Fruit fly (Drosophila melanogaster) whole organism, embryonic: ENCODE data around the gene TfIIS.
A peak's percentile ranks its signal among the peaks of the same experiment; 100 is the strongest.

Source experiments
- Antp ChIP-seq: fragments of 200-800 bp; sonication (Bioruptor generic); optimal IDR thresholded peaks from 3 replicates; lab custom pipeline; 2016; ENCODE audit warnings: missing biosample characterization, missing genetic modification characterization
- Atf-2 ChIP-seq: fragments of 200-800 bp; sonication (Bioruptor generic); optimal IDR thresholded peaks from 2 replicates; lab custom pipeline; 2016; ENCODE audit warnings: missing biosample characterization, missing genetic modification characterization
- Atf6 ChIP-seq: fragments of 200-800 bp; sonication (Bioruptor generic); IDR thresholded peaks from 2 replicates; pipeline ENCODE4 v1.3.6; 2022; ENCODE audit warnings: missing biosample characterization, missing genetic modification characterization
- Awh ChIP-seq: fragments of 200-800 bp; sonication (Bioruptor generic); IDR thresholded peaks from 2 replicates; pipeline ENCODE4, ENCODE4 v1.3.6; 2022; ENCODE audit warnings: missing biosample characterization, missing genetic modification characterization
- B-H1 ChIP-seq: fragments of 200-800 bp; sonication (Bioruptor generic); IDR thresholded peaks from 3 replicates; pipeline ENCODE4 v1.3.6; 2022; ENCODE audit warnings: missing biosample characterization, missing genetic modification characterization
- BEAF-32 ChIP-seq: fragments of 200-800 bp; sonication (Bioruptor generic); optimal IDR thresholded peaks from 3 replicates; lab custom pipeline; 2017; ENCODE audit warnings: missing biosample characterization, missing genetic modification characterization, mild to moderate bottlenecking, moderate library complexity, missing genetic modification reagents
- Blimp-1 ChIP-seq: fragments of 200-800 bp; sonication (Bioruptor generic); optimal IDR thresholded peaks from 3 replicates; lab custom pipeline; 2018; ENCODE audit warnings: missing biosample characterization, missing genetic modification characterization, mild to moderate bottlenecking, moderate library complexity, missing genetic modification reagents
- CG10267 ChIP-seq: fragments of 200-800 bp; sonication (Bioruptor generic); optimal IDR thresholded peaks from 2 replicates; lab custom pipeline; 2018; ENCODE audit warnings: missing biosample characterization, mild to moderate bottlenecking, missing genetic modification characterization, moderate library complexity
- CG11085 ChIP-seq: fragments of 200-800 bp; sonication (Bioruptor generic); IDR thresholded peaks from 2 replicates; pipeline ENCODE4 v1.3.6; 2022; ENCODE audit warnings: missing biosample characterization, missing genetic modification characterization
- CG12155 ChIP-seq: fragments of 200-800 bp; sonication (Bioruptor generic); optimal IDR thresholded peaks from 3 replicates; lab custom pipeline; 2016; ENCODE audit warnings: missing biosample characterization, missing genetic modification characterization
- CG12299 ChIP-seq: fragments of 200-800 bp; sonication (Bioruptor generic); optimal IDR thresholded peaks from 2 replicates; lab custom pipeline; 2018; ENCODE audit warnings: missing biosample characterization, mild to moderate bottlenecking, missing genetic modification characterization
- CG13296 ChIP-seq: fragments of 200-800 bp; sonication (Bioruptor generic); optimal IDR thresholded peaks from 3 replicates; lab custom pipeline; 2018; ENCODE audit warnings: missing biosample characterization, mild to moderate bottlenecking, missing genetic modification characterization
- CG14860 ChIP-seq: fragments of 200-800 bp; sonication (Bioruptor generic); IDR thresholded peaks from 3 replicates; pipeline ENCODE4 v1.3.6; 2022; ENCODE audit warnings: missing biosample characterization, missing genetic modification characterization; ENCODE audit not compliant: partially characterized antibody
- CG1529 ChIP-seq: fragments of 200-800 bp; sonication (Bioruptor generic); optimal IDR thresholded peaks from 3 replicates; lab custom pipeline; 2018; ENCODE audit warnings: missing biosample characterization, missing genetic modification characterization
- CG17802 ChIP-seq: fragments of 200-800 bp; sonication (Bioruptor generic); optimal IDR thresholded peaks from 2 replicates; lab custom pipeline; 2018; ENCODE audit warnings: missing biosample characterization, mild to moderate bottlenecking, missing genetic modification characterization, moderate library complexity
- CG17912 ChIP-seq: fragments of 200-800 bp; sonication (Bioruptor generic); optimal IDR thresholded peaks from 2 replicates; lab custom pipeline; 2018; ENCODE audit warnings: missing biosample characterization, mild to moderate bottlenecking, missing genetic modification characterization
- CG18262 ChIP-seq: fragments of 200-800 bp; optimal IDR thresholded peaks from 3 replicates; lab custom pipeline; 2019; ENCODE audit warnings: missing biosample characterization, mild to moderate bottlenecking, missing genetic modification characterization, moderate library complexity
- CG2120 ChIP-seq: fragments of 200-800 bp; sonication (Bioruptor generic); optimal IDR thresholded peaks from 3 replicates; lab custom pipeline; 2016; ENCODE audit warnings: missing biosample characterization, missing genetic modification characterization
- CG2889 ChIP-seq: fragments of 200-800 bp; sonication (Bioruptor generic); IDR thresholded peaks from 3 replicates; pipeline ENCODE4 v1.3.6; 2022; ENCODE audit warnings: missing biosample characterization, missing genetic modification characterization
- CG31388 ChIP-seq: fragments of 200-800 bp; sonication (Bioruptor generic); optimal IDR thresholded peaks from 2 replicates; lab custom pipeline; 2016; ENCODE audit warnings: missing biosample characterization, missing genetic modification characterization
- CG34376 ChIP-seq: fragments of 200-800 bp; sonication (Bioruptor generic); optimal IDR thresholded peaks from 2 replicates; lab custom pipeline; 2018; ENCODE audit warnings: missing biosample characterization, mild to moderate bottlenecking, missing genetic modification characterization
- CG34422 ChIP-seq: fragments of 200-800 bp; sonication (Bioruptor generic); IDR thresholded peaks from 3 replicates; pipeline ENCODE4 v1.3.6; 2022; ENCODE audit warnings: missing biosample characterization, missing genetic modification characterization
- CG5180 ChIP-seq: fragments of 200-800 bp; sonication (Bioruptor generic); optimal IDR thresholded peaks from 3 replicates; lab custom pipeline; 2017; ENCODE audit warnings: missing biosample characterization, missing genetic modification characterization, mild to moderate bottlenecking, moderate library complexity, missing genetic modification reagents
- CG6813 ChIP-seq: fragments of 200-800 bp; sonication (Bioruptor generic); optimal IDR thresholded peaks from 2 replicates; lab custom pipeline; 2017; ENCODE audit warnings: missing biosample characterization, missing genetic modification characterization, mild to moderate bottlenecking, moderate library complexity, missing genetic modification reagents
- CG8478 ChIP-seq: fragments of >200 bp; optimal IDR thresholded peaks from 2 replicates; lab custom pipeline; 2018
- CG8765 ChIP-seq: fragments of 200-800 bp; sonication (Bioruptor generic); IDR thresholded peaks from 2 replicates; pipeline ENCODE4 v1.3.6; 2022; ENCODE audit warnings: missing biosample characterization, missing genetic modification characterization
- ERR ChIP-seq: fragments of 200-800 bp; sonication (Bioruptor generic); optimal IDR thresholded peaks from 2 replicates; lab custom pipeline; 2016; ENCODE audit warnings: missing biosample characterization, missing genetic modification characterization
- HLH54F ChIP-seq: fragments of 200-800 bp; sonication (Bioruptor generic); optimal IDR thresholded peaks from 3 replicates; lab custom pipeline; 2016; ENCODE audit warnings: missing biosample characterization, missing genetic modification characterization
- Hr78 ChIP-seq, 2 experiments: fragments of 200-800 bp in 1 of 2; fragments of >200 bp in 1 of 2; sonication (Bioruptor generic) in 1 of 2; optimal IDR thresholded peaks; 2 replicates each; lab custom pipeline; 2017 to 2019; ENCODE audit warnings: missing biosample characterization in 2 of 2, missing genetic modification characterization in 2 of 2, mild to moderate bottlenecking in 1 of 2, moderate library complexity in 1 of 2
- Nf-YA ChIP-seq: fragments of 200-800 bp; sonication (Bioruptor generic); IDR thresholded peaks from 2 replicates; pipeline ENCODE4 v1.3.6; 2022; ENCODE audit warnings: missing biosample characterization, missing genetic modification characterization
- Sry-β ChIP-seq: fragments of 200-800 bp; sonication (Bioruptor generic); optimal IDR thresholded peaks from 2 replicates; lab custom pipeline; 2018; ENCODE audit warnings: missing biosample characterization, mild to moderate bottlenecking, missing genetic modification characterization, moderate library complexity
- ash1 ChIP-seq: fragments of 200-800 bp; sonication (Bioruptor generic); optimal IDR thresholded peaks from 2 replicates; lab custom pipeline; 2018; ENCODE audit warnings: missing biosample characterization, mild to moderate bottlenecking, missing genetic modification characterization
- btn ChIP-seq: fragments of 200-800 bp; sonication (Bioruptor generic); optimal IDR thresholded peaks from 2 replicates; lab custom pipeline; 2016; ENCODE audit warnings: missing biosample characterization, missing genetic modification characterization
- cas ChIP-seq: fragments of 200-800 bp; sonication (Bioruptor generic); IDR thresholded peaks from 2 replicates; pipeline ENCODE4 v1.3.6; 2022; ENCODE audit warnings: missing biosample characterization, missing genetic modification characterization
- da ChIP-seq: fragments of 200-800 bp; sonication (Bioruptor generic); optimal IDR thresholded peaks from 2 replicates; lab custom pipeline; 2016; ENCODE audit warnings: missing biosample characterization, missing genetic modification characterization
- dmrt99B ChIP-seq: fragments of 200-800 bp; sonication (Bioruptor generic); optimal IDR thresholded peaks from 2 replicates; lab custom pipeline; 2018; ENCODE audit warnings: missing biosample characterization, mild to moderate bottlenecking, missing genetic modification characterization, moderate library complexity
- lmd ChIP-seq: fragments of 200-800 bp; sonication (Bioruptor generic); IDR thresholded peaks from 2 replicates; pipeline ENCODE4 v1.3.6; 2022; ENCODE audit warnings: missing biosample characterization, missing genetic modification characterization
- maf-S ChIP-seq: fragments of 200-800 bp; sonication (Bioruptor generic); optimal IDR thresholded peaks from 2 replicates; lab custom pipeline; 2016; ENCODE audit warnings: missing biosample characterization, missing genetic modification characterization
- mam ChIP-seq: fragments of 200-800 bp; sonication (Bioruptor generic); optimal IDR thresholded peaks from 3 replicates; lab custom pipeline; 2016; ENCODE audit warnings: missing biosample characterization, missing genetic modification characterization
- pros ChIP-seq: fragments of 200-800 bp; sonication (Bioruptor generic); optimal IDR thresholded peaks from 3 replicates; lab custom pipeline; 2019; ENCODE audit warnings: missing biosample characterization, mild to moderate bottlenecking, missing genetic modification characterization, moderate library complexity
- ranshi ChIP-seq: fragments of 200-800 bp; sonication (Bioruptor generic); IDR thresholded peaks from 2 replicates; pipeline ENCODE4 v1.3.6; 2022; ENCODE audit warnings: missing biosample characterization, missing genetic modification characterization
- ro ChIP-seq: fragments of 200-800 bp; sonication (Bioruptor generic); IDR thresholded peaks from 2 replicates; pipeline ENCODE4 v1.3.6; 2022; ENCODE audit warnings: missing biosample characterization, missing genetic modification characterization
- sisA ChIP-seq: fragments of 200-800 bp; sonication (Bioruptor generic); IDR thresholded peaks from 2 replicates; pipeline ENCODE4 v1.3.6; 2022; ENCODE audit warnings: missing biosample characterization, missing genetic modification characterization
- tin ChIP-seq: fragments of 200-800 bp; sonication (Bioruptor generic); optimal IDR thresholded peaks from 3 replicates; lab custom pipeline; 2016; ENCODE audit warnings: missing biosample characterization, missing genetic modification characterization
- tna ChIP-seq: fragments of 200-800 bp; sonication (Bioruptor generic); IDR thresholded peaks from 2 replicates; pipeline ENCODE4 v1.3.6; 2022; ENCODE audit warnings: missing biosample characterization, missing genetic modification characterization; ENCODE audit not compliant: partially characterized antibody
- twi ChIP-seq: fragments of 200-800 bp; optimal IDR thresholded peaks from 2 replicates; lab custom pipeline; 2019; ENCODE audit warnings: missing biosample characterization, mild to moderate bottlenecking, missing genetic modification characterization, moderate library complexity
- vnd ChIP-seq: fragments of 200-800 bp; sonication (Bioruptor generic); IDR thresholded peaks from 3 replicates; pipeline ENCODE4 v1.3.6; 2022; ENCODE audit warnings: missing biosample characterization, missing genetic modification characterization; ENCODE audit not compliant: partially characterized antibody
- zen ChIP-seq: fragments of 200-800 bp; sonication (Bioruptor generic); optimal IDR thresholded peaks from 3 replicates; lab custom pipeline; 2018; ENCODE audit warnings: missing biosample characterization, mild to moderate bottlenecking, missing genetic modification characterization, moderate library complexity
- zfh1 ChIP-seq: fragments of 200-800 bp; sonication (Bioruptor generic); IDR thresholded peaks from 3 replicates; pipeline ENCODE4 v1.3.6; 2022; ENCODE audit warnings: missing biosample characterization, missing genetic modification characterization

The TfIIS gene

DNA sequence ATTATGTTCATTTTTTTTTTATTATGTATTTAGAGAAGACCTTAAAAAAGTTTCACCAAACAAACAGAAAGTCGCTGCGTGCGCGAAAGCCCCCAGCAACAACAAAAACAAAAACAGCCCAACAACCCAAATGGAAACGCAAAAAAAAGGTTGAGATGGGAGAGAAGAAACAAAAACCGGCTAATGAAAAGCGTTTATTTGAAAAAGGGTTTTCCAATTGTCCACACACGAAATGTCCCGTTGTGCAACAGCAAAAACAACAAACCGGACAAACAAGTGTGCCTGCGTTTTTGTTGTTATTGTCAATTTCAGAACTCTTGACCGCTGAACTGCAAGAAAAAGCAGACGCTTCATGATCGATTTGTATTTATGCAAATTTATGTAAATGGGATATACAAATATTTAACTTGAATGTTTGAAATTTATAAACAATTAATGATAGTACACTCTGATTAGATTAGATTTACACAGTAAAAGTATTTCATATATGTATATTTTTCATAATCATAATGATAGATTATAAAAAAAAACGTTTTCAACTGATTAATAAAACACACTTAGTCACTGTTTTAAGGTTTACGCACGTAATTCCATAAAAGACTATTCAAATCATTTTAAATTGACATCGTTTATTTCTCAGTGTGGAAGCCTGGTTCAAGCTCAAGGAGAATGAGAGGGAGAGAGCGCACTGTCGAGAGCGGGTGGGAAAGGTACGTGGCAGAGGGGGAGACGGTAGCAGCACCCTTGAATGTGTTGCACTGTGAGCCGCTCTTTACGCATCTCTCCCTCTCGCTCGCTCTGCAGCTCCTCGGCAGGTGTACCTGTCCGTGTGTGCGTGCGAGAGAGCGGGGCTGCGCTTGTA is 4.0 kb downstream of the TfIIS start (continued):
- TF ChIP-seq CG6813 (GFP tag; lab: Kevin White, UChicago), result peak; percentile 36
- TF ChIP-seq CG34422 (GFP tag; lab: Robert Waterston, UW), result peak; percentile 73; the same call in 2 of the 3 replicates
- TF ChIP-seq lmd (GFP tag; lab: Robert Waterston, UW), result peak; percentile 77
- TF ChIP-seq zen (tag; lab: Kevin White, UChicago), result peak; percentile 81
- TF ChIP-seq mam (GFP tag; lab: Kevin White, UChicago), result peak; percentile 8
- TF ChIP-seq ash1 (GFP tag; lab: Kevin White, UChicago), result no peak
- TF ChIP-seq ERR (GFP tag; lab: Kevin White, UChicago), result no peak
- TF ChIP-seq CG14860, result no peak
- peak; percentile 47; the same call in 1 of the 2 replicates for TF ChIP-seq CG8765
- TF ChIP-seq CG2120 (GFP tag; lab: Kevin White, UChicago), result peak; percentile 31
- peak; percentile 86 for TF ChIP-seq dmrt99B (tag; lab: Kevin White, UChicago)
- TF ChIP-seq CG12299 (tag; lab: Kevin White, UChicago), result peak; percentile 15
- TF ChIP-seq vnd, result no peak
- no peak for TF ChIP-seq CG34376 (GFP tag; lab: Kevin White, UChicago)
- TF ChIP-seq tin (GFP tag; lab: Kevin White, UChicago), result peak; percentile 64
- TF ChIP-seq CG13296 (GFP tag; lab: Kevin White, UChicago), result peak; percentile 54
- peak; percentile 47 for TF ChIP-seq CG17802 (tag; lab: Kevin White, UChicago)
- TF ChIP-seq Sry-β (GFP tag; lab: Kevin White, UChicago), result peak; percentile 21
- no peak for TF ChIP-seq CG11085 (GFP tag; lab: Robert Waterston, UW)
- peak; percentile 80 for TF ChIP-seq zfh1 (GFP tag; lab: Robert Waterston, UW)
- TF ChIP-seq CG12155 (GFP tag; lab: Kevin White, UChicago), result peak; percentile 41
- no peak for TF ChIP-seq HLH54F (GFP tag; lab: Kevin White, UChicago)
- TF ChIP-seq pros, result no peak
- TF ChIP-seq CG10267 (tag; lab: Kevin White, UChicago), result peak; percentile 85
- TF ChIP-seq Blimp-1, result peak; percentile 82
- TF ChIP-seq Hr78 (GFP tag; optimal IDR thresholded peaks at IDR 0.05; lab: Kevin White, UChicago), result peak in 1 of 2 experiments; percentile 65
- peak; percentile 75 for TF ChIP-seq ranshi (GFP tag; lab: Robert Waterston, UW)
- TF ChIP-seq CG5180 (GFP tag; lab: Kevin White, UChicago), result peak; percentile 67
- TF ChIP-seq sisA (GFP tag; lab: Robert Waterston, UW), result peak; percentile 77
- TF ChIP-seq Atf6, result peak; percentile 49; the same call in 1 of the 2 replicates
- TF ChIP-seq twi (tag; lab: Kevin White, UChicago), result peak; percentile 41
- TF ChIP-seq CG1529, result peak; percentile 65
- no peak for TF ChIP-seq maf-S
- peak; percentile 51; the same call in 1 of the 3 replicates for TF ChIP-seq CG2889 (GFP tag; lab: Robert Waterston, UW)
- TF ChIP-seq tna (GFP tag; lab: Robert Waterston, UW), result no peak
- TF ChIP-seq ro, result no peak; the same call in 1 of the 2 replicates
- no peak for TF ChIP-seq CG17912
- TF ChIP-seq CG18262 (tag; lab: Kevin White, UChicago), result peak; percentile 92
- TF ChIP-seq da (GFP tag; lab: Kevin White, UChicago), result no peak
- TF ChIP-seq CG8478 (lab: Kevin White, UChicago), result peak; percentile 75
- no peak for TF ChIP-seq BEAF-32 (GFP tag; lab: Kevin White, UChicago)
- TF ChIP-seq Atf-2 (GFP tag; lab: Kevin White, UChicago), result no peak
- no peak for TF ChIP-seq Nf-YA (GFP tag; lab: Robert Waterston, UW)
- TF ChIP-seq B-H1, result peak; percentile 58; the same call in 2 of the 3 replicates
- peak; percentile 32 for TF ChIP-seq CG31388
- TF ChIP-seq cas (GFP tag; lab: Robert Waterston, UW), result no peak
- TF ChIP-seq Awh, result 0 out of 2 replicates have a peak, but pooled peaks have one; percentile 56
- TF ChIP-seq Antp (GFP tag; lab: Kevin White, UChicago), result no peak
- no peak for TF ChIP-seq btn (GFP tag; lab: Kevin White, UChicago)
